Fruit fly (Drosophila melanogaster) whole organism, pupa: ENCODE data around the gene hb.

Experiments
- CG17806 ChIP-seq: fragments of 200-800 bp; sonication (Bioruptor generic); optimal IDR thresholded peaks from 2 replicates; lab custom pipeline; 2018; ENCODE audit warnings: missing biosample characterization, mild to moderate bottlenecking, missing genetic modification characterization, moderate library complexity
- Ets98B ChIP-seq: fragments of 200-800 bp; sonication (Bioruptor generic); IDR thresholded peaks from 2 replicates; pipeline ENCODE4 v1.3.6; 2022; ENCODE audit warnings: missing biosample characterization, missing genetic modification characterization
- Pif1B ChIP-seq: fragments of 200-800 bp; sonication (Bioruptor generic); optimal IDR thresholded peaks from 3 replicates; lab custom pipeline; 2016; ENCODE audit warnings: missing biosample characterization, missing genetic modification characterization
- rn ChIP-seq: fragments of 200-800 bp; sonication (Bioruptor generic); IDR thresholded peaks from 2 replicates; pipeline ENCODE4 v1.3.6; 2022; ENCODE audit warnings: missing biosample characterization, missing genetic modification characterization

dm6 chr3R:8718898-8719297 lies 21.3 kb upstream of the hb start, which contains the start of gene CG11760:
- TF ChIP-seq Pif1B (no peak), rn (no peak), Ets98B (GFP tag; lab: Robert Waterston, UW) (no peak), CG17806 (no peak)
